Fruit fly (Drosophila melanogaster) whole organism, embryonic: ENCODE results near the gene CG12811.
A peak's percentile ranks its signal among the peaks of the same experiment; 100 is the strongest.

Source experiments
- Adf1 ChIP-seq: fragments of 200-800 bp; sonication (Bioruptor generic); IDR thresholded peaks from 2 replicates; pipeline ENCODE4 v1.3.6; 2022; ENCODE audit warnings: missing biosample characterization, missing genetic modification characterization
- Antp ChIP-seq: fragments of 200-800 bp; sonication (Bioruptor generic); optimal IDR thresholded peaks from 3 replicates; lab custom pipeline; 2016; ENCODE audit warnings: missing biosample characterization, missing genetic modification characterization
- CG11504 ChIP-seq: fragments of 200-800 bp; sonication (Bioruptor generic); optimal IDR thresholded peaks from 3 replicates; lab custom pipeline; 2019; ENCODE audit warnings: missing biosample characterization, mild to moderate bottlenecking, missing genetic modification characterization, moderate library complexity
- CG12659 ChIP-seq: fragments of 200-800 bp; sonication (Bioruptor generic); optimal IDR thresholded peaks from 3 replicates; lab custom pipeline; 2017; ENCODE audit warnings: mild to moderate bottlenecking, missing biosample characterization, missing genetic modification reagents, missing genetic modification characterization
- CG13424 ChIP-seq: fragments of 200-800 bp; sonication (Bioruptor generic); optimal IDR thresholded peaks from 2 replicates; lab custom pipeline; 2019; ENCODE audit warnings: missing biosample characterization, mild to moderate bottlenecking, missing genetic modification characterization, moderate library complexity
- CG14710 ChIP-seq: fragments of 200-800 bp; sonication (Bioruptor generic); optimal IDR thresholded peaks from 3 replicates; lab custom pipeline; 2019; ENCODE audit warnings: missing biosample characterization, mild to moderate bottlenecking, missing genetic modification characterization, moderate library complexity
- CG15073 ChIP-seq: fragments of 200-800 bp; sonication (Bioruptor generic); optimal IDR thresholded peaks from 2 replicates; lab custom pipeline; 2016; ENCODE audit warnings: missing biosample characterization, missing genetic modification characterization
- CG16813 ChIP-seq: fragments of 200-800 bp; sonication (Bioruptor generic); IDR thresholded peaks from 3 replicates; pipeline ENCODE4 v1.3.6; 2022; ENCODE audit warnings: missing biosample characterization, missing genetic modification characterization; ENCODE audit not compliant: partially characterized antibody
- CG17186 ChIP-seq: fragments of 200-800 bp; sonication (Bioruptor generic); optimal IDR thresholded peaks from 3 replicates; lab custom pipeline; 2017; ENCODE audit warnings: missing biosample characterization, missing genetic modification reagents, missing genetic modification characterization
- CG18476 ChIP-seq: fragments of 200-800 bp; sonication (Bioruptor generic); optimal IDR thresholded peaks from 2 replicates; lab custom pipeline; 2016; ENCODE audit warnings: missing biosample characterization, mild to moderate bottlenecking, missing genetic modification characterization
- CG2116 ChIP-seq: fragments of 200-800 bp; sonication (Bioruptor generic); optimal IDR thresholded peaks from 3 replicates; lab custom pipeline; 2018; ENCODE audit warnings: missing biosample characterization, mild to moderate bottlenecking, missing genetic modification characterization
- CG2120 ChIP-seq: fragments of 200-800 bp; sonication (Bioruptor generic); optimal IDR thresholded peaks from 3 replicates; lab custom pipeline; 2016; ENCODE audit warnings: missing biosample characterization, missing genetic modification characterization
- CG2678 ChIP-seq: fragments of 200-800 bp; sonication (Bioruptor generic); optimal IDR thresholded peaks from 3 replicates; lab custom pipeline; 2019; ENCODE audit warnings: missing biosample characterization, mild to moderate bottlenecking, missing genetic modification characterization, moderate library complexity
- CG30020 ChIP-seq: fragments of 200-800 bp; optimal IDR thresholded peaks from 2 replicates; lab custom pipeline; 2019; ENCODE audit warnings: missing biosample characterization, mild to moderate bottlenecking, missing genetic modification characterization, moderate library complexity
- CG32532 ChIP-seq: fragments of 200-800 bp; sonication (Bioruptor generic); IDR thresholded peaks from 2 replicates; pipeline ENCODE4 v1.3.6; 2022; ENCODE audit warnings: missing biosample characterization, missing genetic modification characterization
- CG34224 ChIP-seq: fragments of 200-800 bp; sonication (Bioruptor generic); IDR thresholded peaks from 3 replicates; pipeline ENCODE4 v1.3.6; 2022; ENCODE audit warnings: missing biosample characterization, missing genetic modification characterization; ENCODE audit not compliant: partially characterized antibody
- CG4328 ChIP-seq: fragments of 200-800 bp; sonication (Bioruptor generic); optimal IDR thresholded peaks from 3 replicates; lab custom pipeline; 2017; ENCODE audit warnings: missing biosample characterization, missing genetic modification reagents, missing genetic modification characterization
- CG4360 ChIP-seq: fragments of 200-800 bp; sonication (Bioruptor generic); IDR thresholded peaks from 2 replicates; pipeline ENCODE4 v1.3.6; 2022; ENCODE audit warnings: missing biosample characterization, missing genetic modification characterization
- CG7839 ChIP-seq: fragments of 200-800 bp; sonication (Bioruptor generic); optimal IDR thresholded peaks from 3 replicates; lab custom pipeline; 2018; ENCODE audit warnings: missing biosample characterization, mild to moderate bottlenecking, missing genetic modification characterization, moderate library complexity
- CG8924 ChIP-seq: fragments of 200-800 bp; optimal IDR thresholded peaks from 3 replicates; lab custom pipeline; 2019; ENCODE audit warnings: missing biosample characterization, mild to moderate bottlenecking, missing genetic modification characterization, moderate library complexity
- Dp ChIP-seq: fragments of 200-800 bp; sonication (Bioruptor generic); optimal IDR thresholded peaks from 2 replicates; lab custom pipeline; 2018; ENCODE audit warnings: missing biosample characterization, mild to moderate bottlenecking, missing genetic modification characterization, moderate library complexity
- Drgx ChIP-seq: fragments of 200-800 bp; sonication (Bioruptor generic); IDR thresholded peaks from 2 replicates; pipeline ENCODE4 v1.3.6; 2022; ENCODE audit warnings: missing biosample characterization, missing genetic modification characterization
- Eip74EF ChIP-seq, 2 experiments: fragments of 200-800 bp in 1 of 2; fragments of >200 bp in 1 of 2; sonication (Bioruptor generic) in 1 of 2; optimal IDR thresholded peaks; 2 replicates each; lab custom pipeline; 2017 to 2019; ENCODE audit warnings: missing biosample characterization in 2 of 2, missing genetic modification characterization in 2 of 2, mild to moderate bottlenecking in 1 of 2, moderate library complexity in 1 of 2
- Ets65A ChIP-seq: fragments of 200-800 bp; sonication (Bioruptor generic); peaks from one replicate; lab custom pipeline; 2016; ENCODE audit warnings: missing biosample characterization, missing genetic modification characterization
- HLH4C ChIP-seq: fragments of 200-800 bp; sonication (Bioruptor generic); IDR thresholded peaks from 3 replicates; pipeline ENCODE4 v1.3.6; 2022; ENCODE audit warnings: missing biosample characterization, missing genetic modification characterization; ENCODE audit not compliant: partially characterized antibody
- MBD-R2 ChIP-seq: fragments of 200-800 bp; sonication (Bioruptor generic); IDR thresholded peaks from 2 replicates; pipeline ENCODE4 v1.3.6; 2022; ENCODE audit warnings: missing biosample characterization, missing genetic modification characterization
- Meics ChIP-seq: fragments of 200-800 bp; sonication (Bioruptor generic); optimal IDR thresholded peaks from 2 replicates; lab custom pipeline; 2017; ENCODE audit warnings: missing biosample characterization, mild to moderate bottlenecking, missing genetic modification characterization
- Rfx ChIP-seq: fragments of 200-800 bp; sonication (Bioruptor generic); IDR thresholded peaks from 2 replicates; pipeline ENCODE4 v1.3.6; 2022; ENCODE audit warnings: missing biosample characterization, missing genetic modification characterization
- Sry-δ ChIP-seq: fragments of 200-800 bp; sonication (Bioruptor generic); optimal IDR thresholded peaks from 2 replicates; lab custom pipeline; 2016; ENCODE audit warnings: missing biosample characterization, missing genetic modification characterization
- Vsx1 ChIP-seq: fragments of 200-800 bp; sonication (Bioruptor generic); optimal IDR thresholded peaks from 2 replicates; lab custom pipeline; 2017; ENCODE audit warnings: missing biosample characterization, mild to moderate bottlenecking, missing genetic modification characterization, missing genetic modification reagents
- Xbp1 ChIP-seq: fragments of 200-800 bp; sonication (Bioruptor generic); optimal IDR thresholded peaks from 3 replicates; lab custom pipeline; 2016; ENCODE audit warnings: missing biosample characterization, mild to moderate bottlenecking, missing genetic modification characterization
- bbx ChIP-seq: fragments of 200-800 bp; sonication (Bioruptor generic); IDR thresholded peaks from 2 replicates; pipeline ENCODE4 v1.3.6; 2022; ENCODE audit warnings: missing biosample characterization, missing genetic modification characterization; ENCODE audit not compliant: partially characterized antibody
- cg ChIP-seq: fragments of 200-800 bp; sonication (Bioruptor generic); optimal IDR thresholded peaks from 3 replicates; lab custom pipeline; 2019; ENCODE audit warnings: missing biosample characterization, mild to moderate bottlenecking, missing genetic modification characterization, moderate library complexity
- crol ChIP-seq: fragments of 200-800 bp; sonication (Bioruptor generic); IDR thresholded peaks from 2 replicates; pipeline ENCODE4 v1.3.6; 2022; ENCODE audit warnings: missing biosample characterization, missing genetic modification characterization
- dm ChIP-seq: fragments of 200-800 bp; sonication (Bioruptor generic); optimal IDR thresholded peaks from 3 replicates; lab custom pipeline; 2016; ENCODE audit warnings: missing biosample characterization, missing genetic modification characterization
- dmrt11E ChIP-seq: fragments of 200-800 bp; sonication (Bioruptor generic); optimal IDR thresholded peaks from 3 replicates; lab custom pipeline; 2018; ENCODE audit warnings: missing biosample characterization, mild to moderate bottlenecking, missing genetic modification characterization, moderate library complexity
- dmrt99B ChIP-seq: fragments of 200-800 bp; sonication (Bioruptor generic); optimal IDR thresholded peaks from 2 replicates; lab custom pipeline; 2018; ENCODE audit warnings: missing biosample characterization, mild to moderate bottlenecking, missing genetic modification characterization, moderate library complexity
- grau ChIP-seq: fragments of 200-800 bp; optimal IDR thresholded peaks from 3 replicates; lab custom pipeline; 2019; ENCODE audit warnings: missing biosample characterization, mild to moderate bottlenecking, missing genetic modification characterization, moderate library complexity
- hth ChIP-seq: fragments of >200 bp; optimal IDR thresholded peaks from 2 replicates; lab custom pipeline; 2017; ENCODE audit warnings: inconsistent platforms
- ind ChIP-seq: fragments of 200-800 bp; sonication (Bioruptor generic); optimal IDR thresholded peaks from 3 replicates; lab custom pipeline; 2016; ENCODE audit warnings: missing biosample characterization, missing genetic modification characterization
- nerfin-2 ChIP-seq: fragments of 200-800 bp; sonication (Bioruptor generic); IDR thresholded peaks from 2 replicates; pipeline ENCODE4 v1.3.6; 2022; ENCODE audit warnings: missing biosample characterization, missing genetic modification characterization; ENCODE audit not compliant: partially characterized antibody
- odd ChIP-seq: fragments of 200-800 bp; sonication (Bioruptor generic); optimal IDR thresholded peaks from 2 replicates; lab custom pipeline; 2017; ENCODE audit warnings: missing biosample characterization, mild to moderate bottlenecking, missing genetic modification characterization
- pho ChIP-seq: fragments of 200-800 bp; sonication (Bioruptor generic); optimal IDR thresholded peaks from 2 replicates; lab custom pipeline; 2016; ENCODE audit warnings: missing biosample characterization, missing genetic modification characterization
- sens ChIP-seq: fragments of 200-800 bp; sonication (Bioruptor generic); peaks from one replicate; lab custom pipeline; 2016; ENCODE audit warnings: missing biosample characterization, missing genetic modification characterization
- sisA ChIP-seq: fragments of 200-800 bp; sonication (Bioruptor generic); IDR thresholded peaks from 2 replicates; pipeline ENCODE4 v1.3.6; 2022; ENCODE audit warnings: missing biosample characterization, missing genetic modification characterization
- sug ChIP-seq: fragments of 200-800 bp; optimal IDR thresholded peaks from 2 replicates; lab custom pipeline; 2019; ENCODE audit warnings: missing biosample characterization, mild to moderate bottlenecking, missing genetic modification characterization, moderate library complexity
- unc-4 ChIP-seq: fragments of 200-800 bp; sonication (Bioruptor generic); IDR thresholded peaks from 2 replicates; pipeline ENCODE4 v1.3.6; 2022; ENCODE audit warnings: missing biosample characterization, missing genetic modification characterization; ENCODE audit not compliant: partially characterized antibody
- zen ChIP-seq: fragments of 200-800 bp; sonication (Bioruptor generic); optimal IDR thresholded peaks from 3 replicates; lab custom pipeline; 2018; ENCODE audit warnings: missing biosample characterization, mild to moderate bottlenecking, missing genetic modification characterization, moderate library complexity

Gene CG12811

DNA sequence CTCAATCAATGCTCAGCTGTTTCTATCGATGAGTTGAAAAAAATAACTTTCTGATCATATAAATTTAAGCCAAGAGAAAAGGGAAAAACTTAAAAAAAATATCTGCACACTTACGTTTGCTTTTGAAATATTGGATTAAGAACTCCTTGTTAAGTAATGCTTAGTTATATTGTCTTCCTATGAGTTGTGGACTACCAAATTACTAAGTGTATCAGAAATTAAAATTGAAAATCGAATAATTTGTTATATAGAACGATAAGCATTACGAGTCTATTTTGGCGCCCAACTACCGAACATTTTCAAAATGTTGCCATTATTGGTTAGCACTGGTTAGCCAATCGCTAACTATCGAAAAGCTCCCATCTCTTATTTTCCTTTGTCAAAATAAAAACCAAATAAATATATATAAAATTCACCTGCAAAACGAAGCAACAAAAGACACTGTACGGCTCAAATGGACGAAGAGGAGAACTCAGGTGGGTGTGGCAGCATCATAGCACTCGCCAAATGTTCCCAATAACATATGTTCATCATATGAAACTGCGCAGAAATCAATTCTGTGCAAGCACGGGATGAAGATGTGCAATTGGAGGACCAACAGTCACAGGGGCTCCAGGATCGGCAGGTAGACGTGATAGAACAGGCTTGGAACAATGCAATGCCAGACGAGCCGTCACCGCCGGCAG lies 388 bp upstream of the CG12811 start, which contains the start of gene ohgt (continued):
- TF ChIP-seq Vsx1 (GFP tag; lab: Kevin White, UChicago) (peak; percentile 38), CG17186 (GFP tag; lab: Kevin White, UChicago) (no peak), sens (peak; percentile 81), CG11504 (tag; lab: Kevin White, UChicago) (peak; percentile 50), dmrt11E (peak; percentile 35), dmrt99B (tag; lab: Kevin White, UChicago) (peak; percentile 7), Rfx (GFP tag; lab: Robert Waterston, UW) (0 out of 2 replicates have a peak, but pooled peaks have one; percentile 18), CG15073 (GFP tag; lab: Kevin White, UChicago) (no peak), CG30020 (tag; lab: Kevin White, UChicago) (peak; percentile 41), Ets65A (peak; percentile 27), hth (lab: Kevin White, UChicago) (no peak), Drgx (GFP tag; lab: Robert Waterston, UW) (0 out of 2 replicates have a peak, but pooled peaks have one; percentile 29), CG14710 (tag; lab: Kevin White, UChicago) (peak; percentile 67), zen (tag; lab: Kevin White, UChicago) (peak; percentile 23), CG2678 (tag; lab: Kevin White, UChicago) (peak; percentile 45), CG2120 (peak; percentile 37), CG34224 (GFP tag; lab: Robert Waterston, UW) (peak; percentile 33; the same call in 2 of the 3 replicates), CG13424 (peak; percentile 35), Antp (GFP tag; lab: Kevin White, UChicago) (no peak), CG8924 (tag; lab: Kevin White, UChicago) (peak; percentile 23), CG16813 (GFP tag; lab: Robert Waterston, UW) (peak; percentile 49; the same call in 1 of the 3 replicates), bbx (GFP tag; lab: Robert Waterston, UW) (0 out of 2 replicates have a peak, but pooled peaks have one; percentile 7), CG4328 (GFP tag; lab: Kevin White, UChicago) (peak; percentile 35), Meics (GFP tag; lab: Kevin White, UChicago) (peak; percentile 5), CG32532 (GFP tag; lab: Robert Waterston, UW) (no peak), HLH4C (GFP tag; lab: Robert Waterston, UW) (peak; percentile 55; the same call in 2 of the 3 replicates), CG12659 (GFP tag; lab: Kevin White, UChicago) (peak; percentile 32), Xbp1 (GFP tag; lab: Kevin White, UChicago) (peak; percentile 4), Adf1 (GFP tag; lab: Robert Waterston, UW) (no peak), CG4360 (no peak), Eip74EF (GFP tag; optimal IDR thresholded peaks at IDR 0.05; lab: Kevin White, UChicago) (peak in 1 of 2 experiments; percentile 6), ind (GFP tag; lab: Kevin White, UChicago) (peak; percentile 12), CG7839 (tag; lab: Kevin White, UChicago) (peak; percentile 28), sisA (GFP tag; lab: Robert Waterston, UW) (no peak), crol (GFP tag; lab: Robert Waterston, UW) (peak; percentile 37; the same call in 1 of the 2 replicates), Sry-δ (GFP tag; lab: Kevin White, UChicago) (peak; percentile 78), CG18476 (GFP tag; lab: Kevin White, UChicago) (peak; percentile 27), nerfin-2 (GFP tag; lab: Robert Waterston, UW) (peak; percentile 44; the same call in 1 of the 2 replicates), MBD-R2 (peak; percentile 20; the same call in 1 of the 2 replicates), grau (no peak), unc-4 (GFP tag; lab: Robert Waterston, UW) (peak; percentile 44; the same call in 1 of the 2 replicates), dm (GFP tag; lab: Kevin White, UChicago) (no peak), pho (GFP tag; lab: Kevin White, UChicago) (peak; percentile 14), sug (tag; lab: Kevin White, UChicago) (peak; percentile 7), cg (GFP tag; lab: Kevin White, UChicago) (no peak), CG2116 (peak; percentile 73), Dp (GFP tag; lab: Kevin White, UChicago) (peak; percentile 86), odd (GFP tag; lab: Kevin White, UChicago) (no peak)
